Fruit fly (Drosophila melanogaster) whole organism, wandering third instar larva: ENCODE results near the gene Ubc7.

Experiments used
- Abd-B ChIP-seq: fragments of >200 bp; optimal IDR thresholded peaks from 2 replicates; lab custom pipeline; 2017; ENCODE audit warnings: missing biosample characterization, missing genetic modification characterization
- Hr78 ChIP-seq: fragments of >200 bp; optimal IDR thresholded peaks from 2 replicates; lab custom pipeline; 2017; ENCODE audit warnings: missing biosample characterization, missing genetic modification characterization
- Hr83 ChIP-seq: fragments of 200-300 bp; sonication (Bioruptor generic); optimal IDR thresholded peaks from 2 replicates; lab custom pipeline; 2016; ENCODE audit warnings: missing biosample characterization, mild to moderate bottlenecking, missing genetic modification characterization, moderate library complexity; ENCODE audit not compliant: poor library complexity, severe bottlenecking
- Jra ChIP-seq: sonication (Bioruptor generic); optimal IDR thresholded peaks from 2 replicates; lab custom pipeline; 2016; ENCODE audit warnings: missing biosample characterization, missing genetic modification characterization
- Myc ChIP-seq: fragments of >200 bp; optimal IDR thresholded peaks from 2 replicates; lab custom pipeline; 2017
- br ChIP-seq: fragments of 200-800 bp; sonication (Bioruptor generic); optimal IDR thresholded peaks from 2 replicates; lab custom pipeline; 2016; ENCODE audit warnings: missing biosample characterization, missing genetic modification characterization
- brk ChIP-seq: fragments of 200-800 bp; sonication (Bioruptor generic); optimal IDR thresholded peaks from 2 replicates; lab custom pipeline; 2016; ENCODE audit warnings: missing biosample characterization, mild to moderate bottlenecking, missing genetic modification characterization
- ey ChIP-seq: fragments of 200-800 bp; sonication (Bioruptor generic); optimal IDR thresholded peaks from 2 replicates; lab custom pipeline; 2016; ENCODE audit warnings: missing biosample characterization, missing genetic modification characterization
- lola ChIP-seq: fragments of >200 bp; optimal IDR thresholded peaks from 2 replicates; lab custom pipeline; 2017; ENCODE audit warnings: missing biosample characterization, missing genetic modification characterization
- pan ChIP-seq: fragments of >200 bp; optimal IDR thresholded peaks from 2 replicates; lab custom pipeline; 2017
- psq ChIP-seq: fragments of 200-800 bp; sonication (Bioruptor generic); optimal IDR thresholded peaks from 3 replicates; lab custom pipeline; 2017; ENCODE audit warnings: missing biosample characterization, mild to moderate bottlenecking, missing genetic modification characterization, moderate library complexity
- rgr ChIP-seq: fragments of 200-800 bp; sonication (Bioruptor generic); optimal IDR thresholded peaks from 3 replicates; lab custom pipeline; 2016; ENCODE audit warnings: missing biosample characterization, mild to moderate bottlenecking, missing genetic modification characterization
- usp ChIP-seq: fragments of >200 bp; optimal IDR thresholded peaks from 2 replicates; lab custom pipeline; 2017; ENCODE audit warnings: missing biosample characterization, missing genetic modification characterization
- woc ChIP-seq: sonication (Bioruptor generic); optimal IDR thresholded peaks from 2 replicates; lab custom pipeline; 2016; ENCODE audit warnings: missing biosample characterization, mild to moderate bottlenecking, missing genetic modification characterization

- TF ChIP-seq rgr (GFP tag; lab: Kevin White, UChicago): peak; percentile 55
- no peak for TF ChIP-seq pan (lab: Kevin White, UChicago)
- TF ChIP-seq Jra (GFP tag; lab: Kevin White, UChicago): peak; percentile 9
- no peak for TF ChIP-seq psq
- peak; percentile 14 for TF ChIP-seq br (GFP tag; lab: Kevin White, UChicago)
- no peak for TF ChIP-seq Abd-B
- no peak for TF ChIP-seq usp (GFP tag; lab: Kevin White, UChicago)
- no peak for TF ChIP-seq brk (GFP tag; lab: Kevin White, UChicago)
- TF ChIP-seq Myc (lab: Kevin White, UChicago): no peak
- TF ChIP-seq Hr78 (GFP tag; lab: Kevin White, UChicago): no peak
- no peak for TF ChIP-seq Hr83
- no peak for TF ChIP-seq lola
- TF ChIP-seq ey: no peak
- no peak for TF ChIP-seq woc (GFP tag; lab: Kevin White, UChicago)
Measured at dm6 chrX:16573659-16574058, 19.8 kb upstream of the Ubc7 start.
